Worm (Caenorhabditis elegans): ENCODE measurements around the gene Y17G9A.2.

DNA sequence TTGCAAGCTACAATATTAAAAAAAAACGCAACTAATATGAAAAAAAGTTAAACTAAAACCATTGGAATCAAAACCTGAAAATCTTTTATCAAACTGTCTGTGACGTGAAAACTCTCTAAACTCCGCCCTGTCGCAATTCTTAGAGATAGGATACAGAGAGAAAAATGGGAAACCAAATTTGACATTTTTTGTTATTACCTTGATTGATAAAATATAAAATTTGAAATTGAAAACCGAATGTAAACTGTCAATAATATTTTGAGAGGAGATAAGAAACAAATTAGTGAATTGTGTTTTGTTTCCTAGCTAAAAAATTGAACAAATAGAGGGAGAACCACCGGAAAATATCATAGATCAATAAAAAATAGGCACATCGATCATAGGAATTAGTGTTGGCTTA is 34.3 kb downstream of the Y17G9A.2 start:
- TF ChIP-seq him-1 (tag; optimal IDR thresholded peaks at IDR 0.05) (no peak), dao-5 (tag; optimal IDR thresholded peaks at IDR 0.05) (no peak), W03F9.2 (tag; optimal IDR thresholded peaks at IDR 0.05) (no peak)
